Fruit fly (Drosophila melanogaster) whole organism, embryonic: Measurements from ENCODE around the gene lectin-33A.

Source experiments
- Antp ChIP-seq: fragments of 200-800 bp; sonication (Bioruptor generic); optimal IDR thresholded peaks from 3 replicates; lab custom pipeline; 2016; ENCODE audit warnings: missing biosample characterization, missing genetic modification characterization
- CG10267 ChIP-seq: fragments of 200-800 bp; sonication (Bioruptor generic); optimal IDR thresholded peaks from 2 replicates; lab custom pipeline; 2018; ENCODE audit warnings: missing biosample characterization, mild to moderate bottlenecking, missing genetic modification characterization, moderate library complexity
- CG10274 ChIP-seq: fragments of 200-800 bp; sonication (Bioruptor generic); optimal IDR thresholded peaks from 3 replicates; lab custom pipeline; 2017; ENCODE audit warnings: missing biosample characterization, mild to moderate bottlenecking, missing genetic modification characterization
- CG12744 ChIP-seq: fragments of 200-800 bp; sonication (Bioruptor generic); optimal IDR thresholded peaks from 2 replicates; lab custom pipeline; 2016; ENCODE audit warnings: missing biosample characterization, missing genetic modification characterization
- CG13424 ChIP-seq: fragments of 200-800 bp; sonication (Bioruptor generic); optimal IDR thresholded peaks from 2 replicates; lab custom pipeline; 2019; ENCODE audit warnings: missing biosample characterization, mild to moderate bottlenecking, missing genetic modification characterization, moderate library complexity
- CG13894 ChIP-seq: fragments of 200-800 bp; sonication (Bioruptor generic); optimal IDR thresholded peaks from 3 replicates; lab custom pipeline; 2018; ENCODE audit warnings: missing biosample characterization, mild to moderate bottlenecking, missing genetic modification characterization, moderate library complexity
- CG14441 ChIP-seq: fragments of 200-800 bp; sonication (Bioruptor generic); IDR thresholded peaks from 2 replicates; pipeline ENCODE4 v1.3.6; 2022; ENCODE audit warnings: missing biosample characterization, missing genetic modification characterization
- CG14710 ChIP-seq: fragments of 200-800 bp; sonication (Bioruptor generic); optimal IDR thresholded peaks from 3 replicates; lab custom pipeline; 2019; ENCODE audit warnings: missing biosample characterization, mild to moderate bottlenecking, missing genetic modification characterization, moderate library complexity
- CG17568 ChIP-seq: fragments of 200-800 bp; sonication (Bioruptor generic); optimal IDR thresholded peaks from 2 replicates; lab custom pipeline; 2018; ENCODE audit warnings: missing biosample characterization, mild to moderate bottlenecking, missing genetic modification characterization, moderate library complexity
- CG2678 ChIP-seq: fragments of 200-800 bp; sonication (Bioruptor generic); optimal IDR thresholded peaks from 3 replicates; lab custom pipeline; 2019; ENCODE audit warnings: missing biosample characterization, mild to moderate bottlenecking, missing genetic modification characterization, moderate library complexity
- CG34376 ChIP-seq: fragments of 200-800 bp; sonication (Bioruptor generic); optimal IDR thresholded peaks from 2 replicates; lab custom pipeline; 2018; ENCODE audit warnings: missing biosample characterization, mild to moderate bottlenecking, missing genetic modification characterization
- CG3726 ChIP-seq: fragments of 200-800 bp; sonication (Bioruptor generic); IDR thresholded peaks from 3 replicates; pipeline ENCODE4, ENCODE4 v1.3.6; 2022; ENCODE audit warnings: missing biosample characterization, missing genetic modification characterization
- CG3847 ChIP-seq: fragments of 200-800 bp; sonication (Bioruptor generic); IDR thresholded peaks from 2 replicates; pipeline ENCODE4 v1.3.6; 2022; ENCODE audit warnings: missing biosample characterization, missing genetic modification characterization
- CG6854 ChIP-seq: fragments of 200-800 bp; sonication (Bioruptor generic); optimal IDR thresholded peaks from 3 replicates; lab custom pipeline; 2017; ENCODE audit warnings: missing biosample characterization, mild to moderate bottlenecking, missing genetic modification characterization
- CrebB ChIP-seq: fragments of 200-800 bp; sonication (Bioruptor generic); optimal IDR thresholded peaks from 3 replicates; lab custom pipeline; 2018; ENCODE audit warnings: missing biosample characterization, mild to moderate bottlenecking, missing genetic modification characterization
- D19A ChIP-seq: fragments of 200-800 bp; optimal IDR thresholded peaks from 3 replicates; lab custom pipeline; 2019; ENCODE audit warnings: missing biosample characterization, mild to moderate bottlenecking, missing genetic modification characterization, moderate library complexity
- Deaf1 ChIP-seq: fragments of 200-800 bp; optimal IDR thresholded peaks from 3 replicates; lab custom pipeline; 2019; ENCODE audit warnings: missing biosample characterization, mild to moderate bottlenecking, missing genetic modification characterization, moderate library complexity
- Dfd ChIP-seq, 2 experiments: fragments of >200 bp; optimal IDR thresholded peaks; 2 replicates each; lab custom pipeline; 2017; ENCODE audit warnings: missing biosample characterization in 2 of 2, missing genetic modification characterization in 2 of 2
- Drgx ChIP-seq: fragments of 200-800 bp; sonication (Bioruptor generic); IDR thresholded peaks from 2 replicates; pipeline ENCODE4 v1.3.6; 2022; ENCODE audit warnings: missing biosample characterization, missing genetic modification characterization
- GATAe ChIP-seq: fragments of 200-800 bp; sonication (Bioruptor generic); conservative IDR thresholded peaks from 2 replicates; pipeline ENCODE4 v1.3.6; 2022; ENCODE audit warnings: missing biosample characterization, missing genetic modification characterization
- HmgD ChIP-seq: fragments of 200-800 bp; sonication (Bioruptor generic); optimal IDR thresholded peaks from 3 replicates; lab custom pipeline; 2016; ENCODE audit warnings: missing biosample characterization, missing genetic modification characterization
- HmgZ ChIP-seq: fragments of 200-800 bp; sonication (Bioruptor generic); optimal IDR thresholded peaks from 2 replicates; lab custom pipeline; 2018; ENCODE audit warnings: missing biosample characterization, mild to moderate bottlenecking, missing genetic modification characterization
- MTF-1 ChIP-seq: fragments of 200-800 bp; sonication (Bioruptor generic); optimal IDR thresholded peaks from 2 replicates; lab custom pipeline; 2018; ENCODE audit warnings: missing biosample characterization, mild to moderate bottlenecking, missing genetic modification characterization, borderline replicate concordance
- Max ChIP-seq: fragments of 200-800 bp; sonication (Bioruptor generic); optimal IDR thresholded peaks from 2 replicates; lab custom pipeline; 2016; ENCODE audit warnings: missing biosample characterization, mild to moderate bottlenecking, missing genetic modification characterization
- Pdp1 ChIP-seq, 2 experiments: fragments of 200-800 bp; sonication (Bioruptor generic); optimal IDR thresholded peaks; 3 replicates each; lab custom pipeline; 2016; ENCODE audit warnings: missing biosample characterization in 2 of 2, missing genetic modification characterization in 2 of 2, mild to moderate bottlenecking in 1 of 2, moderate library complexity in 1 of 2
- Xbp1 ChIP-seq: fragments of 200-800 bp; sonication (Bioruptor generic); optimal IDR thresholded peaks from 3 replicates; lab custom pipeline; 2016; ENCODE audit warnings: missing biosample characterization, mild to moderate bottlenecking, missing genetic modification characterization
- cad ChIP-seq: fragments of >200 bp; optimal IDR thresholded peaks from 2 replicates; lab custom pipeline; 2017; ENCODE audit warnings: missing biosample characterization, missing genetic modification characterization
- caup ChIP-seq: fragments of 200-800 bp; sonication (Bioruptor generic); optimal IDR thresholded peaks from 3 replicates; lab custom pipeline; 2017; ENCODE audit warnings: missing biosample characterization, mild to moderate bottlenecking, missing genetic modification characterization, moderate library complexity; ENCODE audit not compliant: severe bottlenecking
- chif ChIP-seq, 2 experiments: fragments of 200-800 bp; sonication (Bioruptor generic); optimal IDR thresholded peaks; 3 replicates each; lab custom pipeline; 2016; ENCODE audit warnings: missing biosample characterization in 2 of 2, missing genetic modification characterization in 2 of 2
- ci ChIP-seq: fragments of 200-800 bp; sonication (Bioruptor generic); IDR thresholded peaks from 3 replicates; pipeline ENCODE4 v1.3.6; 2022; ENCODE audit warnings: missing biosample characterization, missing genetic modification characterization
- cwo ChIP-seq: fragments of 200-800 bp; sonication (Bioruptor generic); optimal IDR thresholded peaks from 3 replicates; lab custom pipeline; 2017; ENCODE audit warnings: missing biosample characterization, missing genetic modification characterization, mild to moderate bottlenecking, moderate library complexity, missing genetic modification reagents
- eve ChIP-seq, 2 experiments: fragments of >200 bp; optimal IDR thresholded peaks; 2 replicates each; lab custom pipeline; 2017; ENCODE audit warnings: missing biosample characterization in 2 of 2, missing genetic modification characterization in 2 of 2
- exex ChIP-seq: fragments of 200-800 bp; sonication (Bioruptor generic); optimal IDR thresholded peaks from 4 replicates; lab custom pipeline; 2018; ENCODE audit warnings: missing biosample characterization, mild to moderate bottlenecking, missing genetic modification characterization, moderate library complexity
- fd96Cb ChIP-seq: fragments of 200-800 bp; sonication (Bioruptor generic); optimal IDR thresholded peaks from 2 replicates; lab custom pipeline; 2018; ENCODE audit warnings: missing biosample characterization, mild to moderate bottlenecking, missing genetic modification characterization, moderate library complexity
- ftz-f1 ChIP-seq: fragments of 200-800 bp; sonication (Bioruptor generic); optimal IDR thresholded peaks from 2 replicates; lab custom pipeline; 2016; ENCODE audit warnings: missing biosample characterization, missing genetic modification characterization
- jing ChIP-seq: fragments of 200-800 bp; sonication (Bioruptor generic); optimal IDR thresholded peaks from 2 replicates; lab custom pipeline; 2018; ENCODE audit warnings: missing biosample characterization, mild to moderate bottlenecking, missing genetic modification characterization
- lab ChIP-seq: fragments of 200-800 bp; sonication (Bioruptor generic); optimal IDR thresholded peaks from 3 replicates; lab custom pipeline; 2017; ENCODE audit warnings: missing biosample characterization, missing genetic modification characterization, mild to moderate bottlenecking, moderate library complexity, missing genetic modification reagents
- mirr ChIP-seq: fragments of 200-800 bp; sonication (Bioruptor generic); optimal IDR thresholded peaks from 3 replicates; lab custom pipeline; 2018; ENCODE audit warnings: missing biosample characterization, mild to moderate bottlenecking, missing genetic modification characterization
- nau ChIP-seq: fragments of 200-800 bp; sonication (Bioruptor generic); optimal IDR thresholded peaks from 3 replicates; lab custom pipeline; 2017; ENCODE audit warnings: missing biosample characterization, mild to moderate bottlenecking, missing genetic modification characterization, missing genetic modification reagents
- nmo ChIP-seq: fragments of 200-800 bp; sonication (Bioruptor generic); optimal IDR thresholded peaks from 2 replicates; lab custom pipeline; 2018; ENCODE audit warnings: missing biosample characterization, mild to moderate bottlenecking, missing genetic modification characterization, moderate library complexity
- oc ChIP-seq: fragments of 200-800 bp; sonication (Bioruptor generic); optimal IDR thresholded peaks from 2 replicates; lab custom pipeline; 2018; ENCODE audit warnings: missing biosample characterization, mild to moderate bottlenecking, missing genetic modification characterization, moderate library complexity
- pfk ChIP-seq: fragments of 200-800 bp; sonication (Bioruptor generic); optimal IDR thresholded peaks from 2 replicates; lab custom pipeline; 2018; ENCODE audit warnings: missing biosample characterization, mild to moderate bottlenecking, missing genetic modification characterization, moderate library complexity
- sc ChIP-seq, 3 experiments: fragments of >200 bp in 2 of 3; fragments of 200-800 bp in 1 of 3; sonication (Bioruptor generic) in 1 of 3; optimal IDR thresholded peaks; 2 replicates in 2 of 3; 3 replicates in 1 of 3; lab custom pipeline; 2017; ENCODE audit warnings: mild to moderate bottlenecking in 1 of 3, missing biosample characterization in 1 of 3, missing genetic modification characterization in 1 of 3, missing genetic modification reagents in 1 of 3
- sens-2 ChIP-seq: fragments of 200-800 bp; sonication (Bioruptor generic); IDR thresholded peaks from 2 replicates; pipeline ENCODE4 v1.3.6; 2022; ENCODE audit warnings: missing biosample characterization, missing genetic modification characterization
- sqz ChIP-seq: fragments of 200-800 bp; sonication (Bioruptor generic); optimal IDR thresholded peaks from 3 replicates; lab custom pipeline; 2018; ENCODE audit warnings: missing biosample characterization, mild to moderate bottlenecking, missing genetic modification characterization
- twi ChIP-seq: fragments of 200-800 bp; optimal IDR thresholded peaks from 2 replicates; lab custom pipeline; 2019; ENCODE audit warnings: missing biosample characterization, mild to moderate bottlenecking, missing genetic modification characterization, moderate library complexity
- vvl ChIP-seq: fragments of 200-800 bp; sonication (Bioruptor generic); IDR thresholded peaks from 2 replicates; pipeline ENCODE4 v1.3.6; 2022; ENCODE audit warnings: missing biosample characterization, missing genetic modification characterization
- wek ChIP-seq: fragments of 200-800 bp; sonication (Bioruptor generic); optimal IDR thresholded peaks from 3 replicates; lab custom pipeline; 2018; ENCODE audit warnings: missing biosample characterization, mild to moderate bottlenecking, missing genetic modification characterization, moderate library complexity
- zfh1 ChIP-seq: fragments of 200-800 bp; sonication (Bioruptor generic); IDR thresholded peaks from 3 replicates; pipeline ENCODE4 v1.3.6; 2022; ENCODE audit warnings: missing biosample characterization, missing genetic modification characterization

lectin-33A gene

dm6 chr2L:11039548-11040144 is 37.8 kb downstream of the lectin-33A start (continued):
- no peak for TF ChIP-seq oc
- no peak for TF ChIP-seq MTF-1 (GFP tag; lab: Kevin White, UChicago)
- TF ChIP-seq lab (GFP tag; lab: Kevin White, UChicago) = peak; percentile 42
- TF ChIP-seq zfh1 (GFP tag; lab: Robert Waterston, UW) = no peak
- TF ChIP-seq caup = no peak
- TF ChIP-seq HmgZ (tag; lab: Kevin White, UChicago) = peak; percentile 13
- TF ChIP-seq exex = peak; percentile 46
- peak; percentile 55 for TF ChIP-seq CG34376 (GFP tag; lab: Kevin White, UChicago)
- no peak for TF ChIP-seq CG3726 (GFP tag; lab: Robert Waterston, UW)
- TF ChIP-seq Pdp1 (GFP tag; optimal IDR thresholded peaks at IDR 0.05; lab: Kevin White, UChicago) = peak in 1 of 2 experiments; percentile 79
- no peak for TF ChIP-seq CG14710 (tag; lab: Kevin White, UChicago)
- no peak; the same call in 1 of the 2 replicates for TF ChIP-seq vvl (GFP tag; lab: Robert Waterston, UW)
- peak; percentile 50; the same call in 1 of the 2 replicates for TF ChIP-seq GATAe
- no peak for TF ChIP-seq pfk (GFP tag; lab: Kevin White, UChicago)
- no peak for TF ChIP-seq CG13424 (tag; lab: Kevin White, UChicago)
- TF ChIP-seq sc (optimal IDR thresholded peaks at IDR 0.05; lab: Kevin White, UChicago) = no peak
- no peak for TF ChIP-seq sc (GFP tag; optimal IDR thresholded peaks at IDR 0.05; lab: Kevin White, UChicago)
- TF ChIP-seq CG3847 (GFP tag; lab: Robert Waterston, UW) = no peak
- no peak for TF ChIP-seq HmgD
- TF ChIP-seq chif (GFP tag; optimal IDR thresholded peaks at IDR 0.05; lab: Kevin White, UChicago) = no peak
- TF ChIP-seq CrebB (tag; lab: Kevin White, UChicago) = peak; percentile 21
- no peak for TF ChIP-seq wek (GFP tag; lab: Kevin White, UChicago)
- TF ChIP-seq Deaf1 = peak; percentile 21
- no peak for TF ChIP-seq Xbp1 (GFP tag; lab: Kevin White, UChicago)
- peak; percentile 70 for TF ChIP-seq CG10274 (GFP tag; lab: Kevin White, UChicago)
- TF ChIP-seq nau (GFP tag; lab: Kevin White, UChicago) = no peak
- no peak for TF ChIP-seq ftz-f1 (GFP tag; lab: Kevin White, UChicago)
- TF ChIP-seq cwo = peak; percentile 80
- no peak for TF ChIP-seq Antp (GFP tag; lab: Kevin White, UChicago)
- TF ChIP-seq CG12744 (GFP tag; lab: Kevin White, UChicago) = no peak
- TF ChIP-seq nmo (GFP tag; lab: Kevin White, UChicago) = no peak
- TF ChIP-seq CG17568 (GFP tag; lab: Kevin White, UChicago) = no peak
- TF ChIP-seq CG14441 (GFP tag; lab: Robert Waterston, UW) = no peak
- no peak for TF ChIP-seq Drgx (GFP tag; lab: Robert Waterston, UW)
- peak; percentile 65 for TF ChIP-seq mirr (GFP tag; lab: Kevin White, UChicago)
- TF ChIP-seq D19A = peak; percentile 48
- peak; percentile 12 for TF ChIP-seq CG2678
- TF ChIP-seq CG13894 (tag; lab: Kevin White, UChicago) = peak; percentile 61
- no peak for TF ChIP-seq eve (GFP tag; optimal IDR thresholded peaks at IDR 0.05; lab: Kevin White, UChicago)
- TF ChIP-seq Max = no peak
- TF ChIP-seq cad (GFP tag; lab: Kevin White, UChicago) = no peak
- no peak for TF ChIP-seq jing (GFP tag; lab: Kevin White, UChicago)
- no peak for TF ChIP-seq CG6854 (GFP tag; lab: Kevin White, UChicago)
- peak; percentile 37 for TF ChIP-seq twi (tag; lab: Kevin White, UChicago)
- TF ChIP-seq CG10267 (tag; lab: Kevin White, UChicago) = no peak
- TF ChIP-seq ci (GFP tag; lab: Robert Waterston, UW) = no peak
- TF ChIP-seq fd96Cb = no peak
- 0 out of 2 replicates have a peak, but pooled peaks have one; percentile 15 for TF ChIP-seq sens-2 (GFP tag; lab: Robert Waterston, UW)
- TF ChIP-seq sqz (GFP tag; lab: Kevin White, UChicago) = peak; percentile 35
- no peak for TF ChIP-seq Dfd (GFP tag; optimal IDR thresholded peaks at IDR 0.05; lab: Kevin White, UChicago)
